Worm (Caenorhabditis elegans) whole organism, early embryonic: ENCODE data around the gene hot-2.

Experiments
- F13C5.2 ChIP-seq: sonication (generic microtip); optimal IDR thresholded peaks from 2 replicates; lab custom pipeline; 2017; ENCODE audit warnings: mild to moderate bottlenecking, missing genetic modification characterization, inconsistent platforms, missing compliant biosample characterization
- ama-1 ChIP-seq: fragments of 150-350 bp; optimal IDR thresholded peaks from 2 replicates; lab custom pipeline; 2014
- ceh-13 ChIP-seq: fragments of 200-800 bp; sonication (Bioruptor generic); optimal IDR thresholded peaks from 2 replicates; lab custom pipeline; 2018; ENCODE audit warnings: mild to moderate bottlenecking, missing genetic modification characterization, missing compliant biosample characterization
- flt-1 ChIP-seq: fragments of 200-800 bp; sonication (Bioruptor generic); IDR thresholded peaks from 2 replicates; pipeline ENCODE4 v1.3.6; 2022; ENCODE audit warnings: missing genetic modification characterization, missing compliant biosample characterization
- hmbx-1 ChIP-seq: sonication (generic microtip); optimal IDR thresholded peaks from 2 replicates; lab custom pipeline; 2016; ENCODE audit warnings: mild to moderate bottlenecking, missing genetic modification characterization, missing compliant biosample characterization
- pes-1 ChIP-seq: fragments of 200-800 bp; sonication (Bioruptor generic); IDR thresholded peaks from 2 replicates; pipeline ENCODE4 v1.3.6; 2022; ENCODE audit warnings: missing genetic modification reagents, missing genetic modification characterization, missing compliant biosample characterization
- sea-1 ChIP-seq: fragments of 200-800 bp; sonication (Bioruptor generic); conservative IDR thresholded peaks from 2 replicates; pipeline ENCODE4 v1.3.6; 2022; ENCODE audit warnings: missing genetic modification characterization, missing compliant biosample characterization
- tra-4 ChIP-seq: sonication (generic microtip); optimal IDR thresholded peaks from 2 replicates; lab custom pipeline; 2017; ENCODE audit warnings: missing genetic modification characterization, missing compliant biosample characterization

DNA sequence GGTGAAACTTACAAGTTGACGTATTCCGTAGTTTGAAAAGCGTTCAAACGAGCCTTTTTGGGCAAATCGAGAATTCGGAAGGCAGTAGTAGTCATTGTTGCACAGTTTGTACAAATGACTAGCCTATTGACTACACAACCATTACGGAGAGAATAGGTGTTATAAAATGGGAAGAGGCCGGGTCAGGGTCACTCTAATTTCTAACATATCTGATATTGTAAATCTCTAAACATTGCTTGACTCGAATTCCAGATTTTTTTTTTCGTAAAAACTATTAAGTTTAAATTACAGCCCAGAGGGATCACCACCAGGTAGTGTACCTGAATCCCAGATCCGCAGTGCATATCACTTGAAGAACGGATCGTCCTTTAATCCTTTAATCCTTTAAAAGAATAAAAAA is 62.6 kb downstream of the hot-2 start, which contains the start of gene fbxb-2:
- no peak for TF ChIP-seq ama-1 (lab: Kevin White, UChicago)
- no peak for TF ChIP-seq ceh-13 (GFP tag; lab: Kevin White, UChicago)
- no peak for TF ChIP-seq flt-1 (GFP tag; lab: Robert Waterston, UW)
- no peak for TF ChIP-seq tra-4 (tag; lab: Kevin White, UChicago)
- no peak for TF ChIP-seq hmbx-1 (tag; lab: Kevin White, UChicago)
- TF ChIP-seq F13C5.2 (tag; lab: Kevin White, UChicago): no peak
- TF ChIP-seq pes-1: no peak
- no peak for TF ChIP-seq sea-1
